Fruit fly (Drosophila melanogaster) whole organism, wandering third instar larva: ENCODE data around the gene Femcoat.

Source experiments
- CG32264 ChIP-seq: fragments of 200-800 bp; sonication (Bioruptor generic); optimal IDR thresholded peaks from 2 replicates; lab custom pipeline; 2016; ENCODE audit warnings: missing biosample characterization, missing genetic modification characterization
- CrebA ChIP-seq: fragments of 200-800 bp; sonication (Bioruptor generic); optimal IDR thresholded peaks from 2 replicates; lab custom pipeline; 2016; ENCODE audit warnings: missing biosample characterization, mild to moderate bottlenecking, missing genetic modification characterization, borderline replicate concordance
- Dfd ChIP-seq: fragments of >200 bp; optimal IDR thresholded peaks from 2 replicates; lab custom pipeline; 2017; ENCODE audit warnings: missing biosample characterization, missing genetic modification characterization
- Dif ChIP-seq: fragments of 200-275, 200-300 bp; sonication (Bioruptor generic); optimal IDR thresholded peaks from 2 replicates; lab custom pipeline; 2018; ENCODE audit warnings: missing biosample characterization, missing genetic modification characterization; ENCODE audit not compliant: partially characterized antibody
- GATAd ChIP-seq: sonication (Bioruptor generic); optimal IDR thresholded peaks from 2 replicates; lab custom pipeline; 2016; ENCODE audit warnings: missing biosample characterization, missing genetic modification characterization
- HLH106 ChIP-seq: fragments of 200-800 bp; optimal IDR thresholded peaks from 3 replicates; lab custom pipeline; 2019; ENCODE audit warnings: missing biosample characterization, mild to moderate bottlenecking, missing genetic modification characterization, moderate library complexity
- Hnf4 ChIP-seq: fragments of 200-800 bp; sonication (Bioruptor generic); optimal IDR thresholded peaks from 2 replicates; lab custom pipeline; 2016; ENCODE audit warnings: missing biosample characterization, mild to moderate bottlenecking, missing genetic modification characterization
- Hr78 ChIP-seq: fragments of >200 bp; optimal IDR thresholded peaks from 2 replicates; lab custom pipeline; 2017; ENCODE audit warnings: missing biosample characterization, missing genetic modification characterization
- Hr83 ChIP-seq: fragments of 200-300 bp; sonication (Bioruptor generic); optimal IDR thresholded peaks from 2 replicates; lab custom pipeline; 2016; ENCODE audit warnings: missing biosample characterization, mild to moderate bottlenecking, missing genetic modification characterization, moderate library complexity; ENCODE audit not compliant: poor library complexity, severe bottlenecking
- Jra ChIP-seq: sonication (Bioruptor generic); optimal IDR thresholded peaks from 2 replicates; lab custom pipeline; 2016; ENCODE audit warnings: missing biosample characterization, missing genetic modification characterization
- Mio ChIP-seq: sonication (Bioruptor generic); optimal IDR thresholded peaks from 2 replicates; lab custom pipeline; 2016; ENCODE audit warnings: missing biosample characterization, missing genetic modification characterization
- Myc ChIP-seq: fragments of >200 bp; optimal IDR thresholded peaks from 2 replicates; lab custom pipeline; 2017
- N ChIP-seq: fragments of >200 bp; optimal IDR thresholded peaks from 2 replicates; lab custom pipeline; 2018; ENCODE audit warnings: missing biosample characterization, missing external identifiers, missing genetic modification characterization
- OdsH ChIP-seq: fragments of 200-800 bp; sonication (Bioruptor generic); optimal IDR thresholded peaks from 2 replicates; lab custom pipeline; 2016; ENCODE audit warnings: missing biosample characterization, mild to moderate bottlenecking, missing genetic modification characterization
- Rel ChIP-seq, 2 experiments: fragments of 200-800 bp; sonication (Bioruptor generic) in 1 of 2; optimal IDR thresholded peaks; 2 replicates in 1 of 2; 3 replicates in 1 of 2; lab custom pipeline; 2016 to 2019; ENCODE audit warnings: mild to moderate bottlenecking in 2 of 2, missing biosample characterization in 2 of 2, missing genetic modification characterization in 2 of 2, moderate library complexity in 1 of 2
- Sp1 ChIP-seq: fragments of 200-800 bp; sonication (Bioruptor generic); optimal IDR thresholded peaks from 3 replicates; lab custom pipeline; 2019; ENCODE audit warnings: missing biosample characterization, mild to moderate bottlenecking, missing genetic modification characterization, moderate library complexity
- Vsx2 ChIP-seq: fragments of 200-300, 225-300 bp; sonication (Bioruptor generic); optimal IDR thresholded peaks from 2 replicates; lab custom pipeline; 2018; ENCODE audit warnings: missing biosample characterization, missing genetic modification characterization; ENCODE audit not compliant: partially characterized antibody
- br ChIP-seq: fragments of 200-800 bp; sonication (Bioruptor generic); optimal IDR thresholded peaks from 2 replicates; lab custom pipeline; 2016; ENCODE audit warnings: missing biosample characterization, missing genetic modification characterization
- brk ChIP-seq: fragments of 200-800 bp; sonication (Bioruptor generic); optimal IDR thresholded peaks from 2 replicates; lab custom pipeline; 2016; ENCODE audit warnings: missing biosample characterization, mild to moderate bottlenecking, missing genetic modification characterization
- dmrt93B ChIP-seq: fragments of 200-800 bp; sonication (Bioruptor generic); optimal IDR thresholded peaks from 2 replicates; lab custom pipeline; 2018; ENCODE audit warnings: missing biosample characterization, mild to moderate bottlenecking, missing genetic modification characterization
- dsf ChIP-seq: sonication (Bioruptor generic); optimal IDR thresholded peaks from 2 replicates; lab custom pipeline; 2016; ENCODE audit warnings: missing biosample characterization, missing genetic modification characterization, borderline replicate concordance
- ey ChIP-seq: fragments of 200-800 bp; sonication (Bioruptor generic); optimal IDR thresholded peaks from 2 replicates; lab custom pipeline; 2016; ENCODE audit warnings: missing biosample characterization, missing genetic modification characterization
- foxo ChIP-seq, 2 experiments: fragments of 200-800 bp; sonication (Bioruptor generic); optimal IDR thresholded peaks; 2 replicates in 1 of 2; 3 replicates in 1 of 2; lab custom pipeline; 2016 to 2017; ENCODE audit warnings: missing biosample characterization in 2 of 2, missing genetic modification characterization in 2 of 2
- fru ChIP-seq: fragments of 200-800 bp; sonication (Bioruptor generic); optimal IDR thresholded peaks from 3 replicates; lab custom pipeline; 2016; ENCODE audit warnings: missing biosample characterization, mild to moderate bottlenecking, missing genetic modification characterization
- h ChIP-seq: fragments of 200-800 bp; sonication (Bioruptor generic); optimal IDR thresholded peaks from 3 replicates; lab custom pipeline; 2016; ENCODE audit warnings: missing biosample characterization, mild to moderate bottlenecking, missing genetic modification characterization
- pan ChIP-seq: fragments of >200 bp; optimal IDR thresholded peaks from 2 replicates; lab custom pipeline; 2017
- psq ChIP-seq: fragments of 200-800 bp; sonication (Bioruptor generic); optimal IDR thresholded peaks from 3 replicates; lab custom pipeline; 2017; ENCODE audit warnings: missing biosample characterization, mild to moderate bottlenecking, missing genetic modification characterization, moderate library complexity
- rgr ChIP-seq: fragments of 200-800 bp; sonication (Bioruptor generic); optimal IDR thresholded peaks from 3 replicates; lab custom pipeline; 2016; ENCODE audit warnings: missing biosample characterization, mild to moderate bottlenecking, missing genetic modification characterization
- sv ChIP-seq: fragments of 200-800 bp; sonication (Bioruptor generic); optimal IDR thresholded peaks from 3 replicates; lab custom pipeline; 2016; ENCODE audit warnings: missing biosample characterization, missing genetic modification characterization
- tai ChIP-seq: sonication (Bioruptor generic); optimal IDR thresholded peaks from 2 replicates; lab custom pipeline; 2016; ENCODE audit warnings: missing biosample characterization, missing genetic modification characterization
- usp ChIP-seq: fragments of >200 bp; optimal IDR thresholded peaks from 2 replicates; lab custom pipeline; 2017; ENCODE audit warnings: missing biosample characterization, missing genetic modification characterization
- woc ChIP-seq: sonication (Bioruptor generic); optimal IDR thresholded peaks from 2 replicates; lab custom pipeline; 2016; ENCODE audit warnings: missing biosample characterization, mild to moderate bottlenecking, missing genetic modification characterization

Gene Femcoat

dm6 chrX:4273499-4273898 lies 30.9 kb upstream of the Femcoat start:
- no peak for TF ChIP-seq N (GFP tag; lab: Kevin White, UChicago)
- TF ChIP-seq tai: no peak
- no peak for TF ChIP-seq Dif (GFP tag; lab: Kevin White, UChicago)
- TF ChIP-seq Hnf4 (GFP tag; lab: Kevin White, UChicago): no peak
- no peak for TF ChIP-seq Rel (GFP tag; optimal IDR thresholded peaks at IDR 0.05; lab: Kevin White, UChicago)
- no peak for TF ChIP-seq Rel (tag; optimal IDR thresholded peaks at IDR 0.05; lab: Kevin White, UChicago)
- TF ChIP-seq, all 38 proteins: peak for 0

dm6 chrX:4268401-4268800 lies 25.8 kb upstream of the Femcoat start, which contains the start of gene CG15572:
CG15572 (plus strand) TSS chrX:4268701.
- TF ChIP-seq ey (GFP tag; lab: Kevin White, UChicago) (no peak), woc (no peak), dmrt93B (GFP tag; lab: Kevin White, UChicago) (no peak), Rel (GFP tag; optimal IDR thresholded peaks at IDR 0.05; lab: Kevin White, UChicago) (no peak), Rel (tag; optimal IDR thresholded peaks at IDR 0.05; lab: Kevin White, UChicago) (no peak), Myc (lab: Kevin White, UChicago) (no peak), CrebA (GFP tag; lab: Kevin White, UChicago) (no peak), GATAd (GFP tag; lab: Kevin White, UChicago) (no peak), pan (lab: Kevin White, UChicago) (no peak), Hnf4 (GFP tag; lab: Kevin White, UChicago) (no peak), br (no peak), HLH106 (tag; lab: Kevin White, UChicago) (no peak), psq (GFP tag; lab: Kevin White, UChicago) (no peak), Hr83 (GFP tag; lab: Kevin White, UChicago) (no peak), tai (no peak), Dfd (GFP tag; lab: Kevin White, UChicago) (no peak), sv (no peak), Mio (GFP tag; lab: Kevin White, UChicago) (no peak), Dif (GFP tag; lab: Kevin White, UChicago) (no peak), brk (no peak)

dm6 chrX:4265797-4266196 lies 23.2 kb upstream of the Femcoat start, which contains the start of gene CG12691:
CG12691 (plus strand) TSS chrX:4266097.
- TF ChIP-seq Rel (GFP tag; optimal IDR thresholded peaks at IDR 0.05; lab: Kevin White, UChicago) (no peak), Rel (tag; optimal IDR thresholded peaks at IDR 0.05; lab: Kevin White, UChicago) (no peak), Mio (GFP tag; lab: Kevin White, UChicago) (no peak), Myc (lab: Kevin White, UChicago) (no peak), psq (GFP tag; lab: Kevin White, UChicago) (no peak), Hr83 (GFP tag; lab: Kevin White, UChicago) (no peak), dsf (GFP tag; lab: Kevin White, UChicago) (no peak), tai (no peak), Hr78 (GFP tag; lab: Kevin White, UChicago) (no peak), Hnf4 (GFP tag; lab: Kevin White, UChicago) (no peak), foxo (GFP tag; optimal IDR thresholded peaks at IDR 0.05; lab: Kevin White, UChicago) (no peak), Jra (no peak), sv (no peak), GATAd (GFP tag; lab: Kevin White, UChicago) (no peak), CrebA (GFP tag; lab: Kevin White, UChicago) (no peak), rgr (GFP tag; lab: Kevin White, UChicago) (no peak), dmrt93B (GFP tag; lab: Kevin White, UChicago) (no peak), fru (GFP tag; lab: Kevin White, UChicago) (no peak)

dm6 chrX:4265327-4265726 lies 22.7 kb upstream of the Femcoat start:
- TF ChIP-seq ey (GFP tag; lab: Kevin White, UChicago): no peak
- no peak for TF ChIP-seq Hr83 (GFP tag; lab: Kevin White, UChicago)
- no peak for TF ChIP-seq usp (GFP tag; lab: Kevin White, UChicago)

- no peak for TF ChIP-seq dmrt93B (GFP tag; lab: Kevin White, UChicago)
These were observed 21.7 kb upstream of the Femcoat start for dm6 chrX:4264319-4264718.

- TF ChIP-seq ey (GFP tag; lab: Kevin White, UChicago) (peak; percentile 40), OdsH (peak; percentile 26), Hr83 (GFP tag; lab: Kevin White, UChicago) (no peak), rgr (GFP tag; lab: Kevin White, UChicago) (peak; percentile 32), CG32264 (GFP tag; lab: Kevin White, UChicago) (no peak), fru (GFP tag; lab: Kevin White, UChicago) (peak; percentile 46), h (GFP tag; lab: Kevin White, UChicago) (peak; percentile 32), woc (peak; percentile 3), HLH106 (tag; lab: Kevin White, UChicago) (peak; percentile 42), foxo (GFP tag; optimal IDR thresholded peaks at IDR 0.05; lab: Kevin White, UChicago) (peak in 1 of 2 experiments; percentile 46), Vsx2 (GFP tag; lab: Kevin White, UChicago) (no peak), br (peak; percentile 15), Sp1 (GFP tag; lab: Kevin White, UChicago) (peak; percentile 29)
These were observed 20.0 kb upstream of the Femcoat start for dm6 chrX:4262661-4263060.
